Worm (Caenorhabditis elegans) whole organism, young adult: Measurements from ENCODE around the gene cht-6.

Experiments used
- B0019.2 ChIP-seq: fragments of 200-800 bp; sonication (Bioruptor generic); conservative IDR thresholded peaks from 2 replicates; pipeline ENCODE4 v1.3.6; 2022; ENCODE audit warnings: missing genetic modification reagents, missing genetic modification characterization, missing compliant biosample characterization
- B0336.3 ChIP-seq: fragments of 200-800 bp; sonication (Bioruptor generic); IDR thresholded peaks from 2 replicates; pipeline ENCODE4 v1.3.6; 2022; ENCODE audit warnings: missing genetic modification characterization, missing compliant biosample characterization
- C17E4.6 ChIP-seq: fragments of 200-800 bp; sonication (Bioruptor generic); IDR thresholded peaks from 2 replicates; pipeline ENCODE4 v1.3.6; 2022; ENCODE audit warnings: missing genetic modification reagents, missing genetic modification characterization, missing compliant biosample characterization
- F10E7.11 ChIP-seq: sonication (generic microtip); optimal IDR thresholded peaks from 2 replicates; lab custom pipeline; 2017; ENCODE audit warnings: mild to moderate bottlenecking, missing genetic modification characterization, moderate library complexity, missing compliant biosample characterization
- F37B4.10 ChIP-seq: fragments of 200-800 bp; sonication (Bioruptor generic); IDR thresholded peaks from 2 replicates; pipeline ENCODE4 v1.3.6; 2022; ENCODE audit warnings: missing genetic modification characterization, missing compliant biosample characterization
- F52B5.7 ChIP-seq: sonication (generic microtip); optimal IDR thresholded peaks from 2 replicates; lab custom pipeline; 2016; ENCODE audit warnings: mild to moderate bottlenecking, missing genetic modification characterization, missing compliant biosample characterization
- Y56A3A.18 ChIP-seq: fragments of 200-800 bp; sonication (Bioruptor generic); IDR thresholded peaks from 2 replicates; pipeline ENCODE4 v1.3.6; 2022; ENCODE audit warnings: missing genetic modification reagents, missing genetic modification characterization, missing compliant biosample characterization
- Y67H2A.10 ChIP-seq: fragments of 200-800 bp; sonication (Bioruptor generic); conservative IDR thresholded peaks from 2 replicates; pipeline ENCODE4 v1.3.6; 2022; ENCODE audit warnings: missing genetic modification reagents, missing genetic modification characterization, missing compliant biosample characterization
- ZK185.1 ChIP-seq: sonication (generic microtip); optimal IDR thresholded peaks from 2 replicates; lab custom pipeline; 2016; ENCODE audit warnings: mild to moderate bottlenecking, missing genetic modification characterization, missing compliant biosample characterization; ENCODE audit not compliant: poor library complexity, severe bottlenecking
- atf-7 ChIP-seq: sonication (generic microtip); optimal IDR thresholded peaks from 2 replicates; lab custom pipeline; 2017; ENCODE audit warnings: mild to moderate bottlenecking, missing genetic modification characterization, missing compliant biosample characterization
- athp-1 ChIP-seq: sonication (generic microtip); optimal IDR thresholded peaks from 2 replicates; lab custom pipeline; 2017; ENCODE audit warnings: mild to moderate bottlenecking, missing genetic modification characterization, missing compliant biosample characterization
- attf-6 ChIP-seq: fragments of 200-800 bp; sonication (Bioruptor generic); IDR thresholded peaks from 2 replicates; pipeline ENCODE4 v1.3.6; 2022; ENCODE audit warnings: missing genetic modification reagents, missing genetic modification characterization, missing compliant biosample characterization
- ccch-3 ChIP-seq: fragments of 200-800 bp; sonication (Bioruptor generic); optimal IDR thresholded peaks from 2 replicates; lab custom pipeline; 2018; ENCODE audit warnings: mild to moderate bottlenecking, missing genetic modification characterization, missing compliant biosample characterization
- ceh-100 ChIP-seq: fragments of 200-800 bp; sonication (Bioruptor generic); IDR thresholded peaks from 2 replicates; pipeline ENCODE4 v1.3.6; 2022; ENCODE audit warnings: missing genetic modification reagents, missing genetic modification characterization, missing compliant biosample characterization
- ceh-40 ChIP-seq: fragments of 200-800 bp; sonication (Bioruptor generic); IDR thresholded peaks from 2 replicates; pipeline ENCODE4 v1.3.6; 2022; ENCODE audit warnings: missing genetic modification characterization, missing compliant biosample characterization
- dox-1 ChIP-seq: fragments of 200-800 bp; sonication (Bioruptor generic); IDR thresholded peaks from 2 replicates; pipeline ENCODE4 v1.3.6; 2022; ENCODE audit warnings: missing genetic modification reagents, missing genetic modification characterization, missing compliant biosample characterization
- dpl-1 ChIP-seq: fragments of 150-350 bp; optimal IDR thresholded peaks from 2 replicates; lab custom pipeline; 2014; ENCODE audit warnings: missing biosample characterization, missing genetic modification reagents, missing genetic modification characterization
- egl-18 ChIP-seq: fragments of 200-800 bp; sonication (Bioruptor generic); IDR thresholded peaks from 2 replicates; pipeline ENCODE4 v1.3.6; 2022; ENCODE audit warnings: missing genetic modification reagents, missing genetic modification characterization, missing compliant biosample characterization
- egl-44 ChIP-seq: fragments of 200-800 bp; sonication (Bioruptor generic); IDR thresholded peaks from 2 replicates; pipeline ENCODE4 v1.3.6; 2022; ENCODE audit warnings: missing genetic modification reagents, missing genetic modification characterization, missing compliant biosample characterization
- ekl-4 ChIP-seq: fragments of 200-800 bp; sonication (Bioruptor generic); IDR thresholded peaks from 2 replicates; pipeline ENCODE4 v1.3.6; 2022; ENCODE audit warnings: missing genetic modification reagents, missing genetic modification characterization, missing compliant biosample characterization
- ets-4 ChIP-seq: fragments of 200-800 bp; sonication (Bioruptor generic); optimal IDR thresholded peaks from 2 replicates; lab custom pipeline; 2018; ENCODE audit warnings: mild to moderate bottlenecking, missing genetic modification characterization, missing compliant biosample characterization
- fkh-3 ChIP-seq: sonication (generic microtip); optimal IDR thresholded peaks from 2 replicates; lab custom pipeline; 2016; ENCODE audit warnings: mild to moderate bottlenecking, missing genetic modification characterization, missing compliant biosample characterization
- hmg-20 ChIP-seq: fragments of 200-800 bp; sonication (Bioruptor generic); IDR thresholded peaks from 2 replicates; pipeline ENCODE4 v1.3.6; 2022; ENCODE audit warnings: missing genetic modification reagents, missing genetic modification characterization, missing compliant biosample characterization
- lag-1 ChIP-seq: fragments of 200-800 bp; sonication (Bioruptor generic); IDR thresholded peaks from 2 replicates; pipeline ENCODE4 v1.3.6; 2022; ENCODE audit warnings: missing genetic modification reagents, missing genetic modification characterization, missing compliant biosample characterization
- let-526 ChIP-seq: fragments of 200-800 bp; sonication (Bioruptor generic); IDR thresholded peaks from 2 replicates; pipeline ENCODE4 v1.3.6; 2022; ENCODE audit warnings: missing genetic modification reagents, missing genetic modification characterization, missing compliant biosample characterization
- lin-40 ChIP-seq: sonication (generic microtip); optimal IDR thresholded peaks from 2 replicates; lab custom pipeline; 2016; ENCODE audit warnings: missing genetic modification characterization, mild to moderate bottlenecking, missing compliant biosample characterization, missing genotype, missing genetic modification reagents
- lin-54 ChIP-seq: fragments of 200-800 bp; sonication (Bioruptor generic); optimal IDR thresholded peaks from 2 replicates; lab custom pipeline; 2018; ENCODE audit warnings: mild to moderate bottlenecking, missing genetic modification characterization, missing compliant biosample characterization
- lir-1 ChIP-seq: fragments of 200-800 bp; sonication (Bioruptor generic); conservative IDR thresholded peaks from 2 replicates; pipeline ENCODE4 v1.3.6; 2022; ENCODE audit warnings: missing genetic modification reagents, missing genetic modification characterization, missing compliant biosample characterization
- lsy-27 ChIP-seq: sonication (generic microtip); optimal IDR thresholded peaks from 2 replicates; lab custom pipeline; 2017; ENCODE audit warnings: missing genetic modification characterization, mild to moderate bottlenecking, missing compliant biosample characterization, antibody characterized with exemption, missing genotype, borderline replicate concordance; ENCODE audit not compliant: insufficient read depth
- madf-10 ChIP-seq: sonication (generic microtip); optimal IDR thresholded peaks from 2 replicates; lab custom pipeline; 2016; ENCODE audit warnings: mild to moderate bottlenecking, missing genetic modification characterization, missing compliant biosample characterization
- madf-3 ChIP-seq: fragments of 200-800 bp; sonication (Bioruptor generic); IDR thresholded peaks from 2 replicates; pipeline ENCODE4 v1.3.6; 2022; ENCODE audit warnings: missing genetic modification reagents, missing genetic modification characterization, missing compliant biosample characterization
- mes-4 ChIP-seq: sonication (generic microtip); optimal IDR thresholded peaks from 2 replicates; lab custom pipeline; 2016; ENCODE audit warnings: missing genotype, missing genetic modification characterization, missing compliant biosample characterization
- mxl-1 ChIP-seq: sonication (generic microtip); optimal IDR thresholded peaks from 2 replicates; lab custom pipeline; 2016; ENCODE audit warnings: missing genetic modification characterization, missing compliant biosample characterization
- nhr-179 ChIP-seq: sonication (generic microtip); optimal IDR thresholded peaks from 2 replicates; lab custom pipeline; 2016; ENCODE audit warnings: mild to moderate bottlenecking, missing genetic modification characterization, missing compliant biosample characterization
- nhr-27 ChIP-seq: fragments of 200-800 bp; sonication (Bioruptor generic); optimal IDR thresholded peaks from 2 replicates; lab custom pipeline; 2018; ENCODE audit warnings: mild to moderate bottlenecking, missing genetic modification characterization, moderate library complexity, missing compliant biosample characterization
- nhr-80 ChIP-seq: sonication (generic microtip); optimal IDR thresholded peaks from 2 replicates; lab custom pipeline; 2016; ENCODE audit warnings: missing genetic modification characterization, missing compliant biosample characterization
- pbrm-1 ChIP-seq: fragments of 200-800 bp; sonication (Bioruptor generic); IDR thresholded peaks from 2 replicates; pipeline ENCODE4 v1.3.6; 2022; ENCODE audit warnings: missing genetic modification reagents, missing genetic modification characterization, missing compliant biosample characterization
- rcor-1 ChIP-seq: fragments of 200-800 bp; sonication (Bioruptor generic); IDR thresholded peaks from 2 replicates; pipeline ENCODE4 v1.3.6; 2022; ENCODE audit warnings: missing genetic modification reagents, missing genetic modification characterization, missing compliant biosample characterization
- rpc-1 ChIP-seq, 2 experiments: fragments of 150-350 bp in 1 of 2; sonication (generic microtip) in 1 of 2; optimal IDR thresholded peaks; 2 replicates each; lab custom pipeline; 2014 to 2018; ENCODE audit warnings: missing biosample characterization in 1 of 2, missing genetic modification characterization in 1 of 2, missing genetic modification reagents in 1 of 2, missing genotype in 1 of 2
- snpc-1.3 ChIP-seq: sonication (generic microtip); optimal IDR thresholded peaks from 2 replicates; lab custom pipeline; 2017; ENCODE audit warnings: missing genetic modification characterization, mild to moderate bottlenecking, missing compliant biosample characterization, antibody characterized with exemption, moderate library complexity, missing genotype, missing genetic modification reagents; ENCODE audit not compliant: insufficient read depth
- sptf-2 ChIP-seq: fragments of 200-800 bp; sonication (Bioruptor generic); optimal IDR thresholded peaks from 2 replicates; lab custom pipeline; 2018; ENCODE audit warnings: mild to moderate bottlenecking, missing genetic modification characterization, missing compliant biosample characterization
- tbp1 ChIP-seq: fragments of 200-800 bp; sonication (Bioruptor generic); optimal IDR thresholded peaks from 2 replicates; lab custom pipeline; 2018; ENCODE audit warnings: mild to moderate bottlenecking, missing genetic modification characterization, missing compliant biosample characterization
- tbx-9 ChIP-seq: sonication (generic microtip); optimal IDR thresholded peaks from 2 replicates; lab custom pipeline; 2016; ENCODE audit warnings: borderline replicate concordance, missing genetic modification characterization, inconsistent platforms, missing compliant biosample characterization
- tlf-1 ChIP-seq: fragments of 200-800 bp; sonication (Bioruptor generic); optimal IDR thresholded peaks from 2 replicates; lab custom pipeline; 2018; ENCODE audit warnings: mild to moderate bottlenecking, missing genetic modification characterization, missing compliant biosample characterization
- zfh-2 ChIP-seq: fragments of 200-800 bp; sonication (Bioruptor generic); conservative IDR thresholded peaks from 2 replicates; pipeline ENCODE4 v1.3.6; 2022; ENCODE audit warnings: missing genetic modification reagents, missing genetic modification characterization, missing compliant biosample characterization
- ztf-18 ChIP-seq: sonication (generic microtip); optimal IDR thresholded peaks from 2 replicates; lab custom pipeline; 2016; ENCODE audit warnings: missing genotype, mild to moderate bottlenecking, missing genetic modification characterization, missing compliant biosample characterization
- ztf-26 ChIP-seq: sonication (generic microtip); optimal IDR thresholded peaks from 2 replicates; lab custom pipeline; 2017; ENCODE audit warnings: missing genetic modification characterization, missing compliant biosample characterization
- ztf-28 ChIP-seq: fragments of 200-800 bp; sonication (Bioruptor generic); IDR thresholded peaks from 2 replicates; pipeline ENCODE4 v1.3.6; 2022; ENCODE audit warnings: missing genetic modification reagents, missing genetic modification characterization, missing compliant biosample characterization
- ztf-3 ChIP-seq: fragments of 200-800 bp; sonication (Bioruptor generic); optimal IDR thresholded peaks from 2 replicates; lab custom pipeline; 2018; ENCODE audit warnings: mild to moderate bottlenecking, missing genetic modification characterization, missing compliant biosample characterization
- ztf-6 ChIP-seq: fragments of 200-800 bp; sonication (Bioruptor generic); IDR thresholded peaks from 2 replicates; pipeline ENCODE4 v1.3.6; 2022; ENCODE audit warnings: missing genetic modification reagents, missing genetic modification characterization, missing compliant biosample characterization

Gene cht-6

DNA sequence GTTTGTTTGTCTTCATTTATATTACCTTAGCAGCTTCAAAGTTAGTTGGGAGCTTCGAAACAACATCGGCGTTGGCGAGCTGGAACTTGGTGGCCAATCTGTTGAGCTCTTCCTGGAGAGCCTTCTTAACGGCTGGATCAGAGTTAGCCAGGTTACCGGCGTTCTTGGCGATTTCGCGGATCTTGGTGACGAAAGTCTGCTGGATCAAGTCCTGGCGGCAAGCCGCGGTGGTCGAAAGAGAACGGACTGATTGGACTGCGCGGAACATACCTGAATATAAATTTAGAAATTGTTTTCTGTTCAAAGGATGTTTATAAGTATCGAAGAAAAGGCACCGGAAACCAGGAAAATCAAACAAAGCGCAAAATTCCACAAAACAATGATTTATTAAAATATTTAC, 12.1 kb downstream of the cht-6 start, which contains the start of gene atp-4 (continued):
- TF ChIP-seq Y67H2A.10, result no peak
- no peak for TF ChIP-seq athp-1 (tag; lab: Kevin White, UChicago)
- TF ChIP-seq rpc-1 (optimal IDR thresholded peaks at IDR 0.05; lab: Kevin White, UChicago), result no peak
- TF ChIP-seq rpc-1 (tag; optimal IDR thresholded peaks at IDR 0.05; lab: Kevin White, UChicago), result no peak
- no peak for TF ChIP-seq nhr-80 (tag; lab: Kevin White, UChicago)
- TF ChIP-seq C17E4.6 (GFP tag; lab: Robert Waterston, UW), result no peak
- TF ChIP-seq B0336.3 (GFP tag; lab: Robert Waterston, UW), result no peak; the same call in 1 of the 2 replicates
- TF ChIP-seq ztf-6 (GFP tag; lab: Robert Waterston, UW), result no peak
- no peak for TF ChIP-seq ztf-26 (tag; lab: Kevin White, UChicago)
- TF ChIP-seq tlf-1 (GFP tag; lab: Kevin White, UChicago), result no peak
- peak; percentile 63 for TF ChIP-seq zfh-2
- no peak for TF ChIP-seq lin-54 (GFP tag; lab: Kevin White, UChicago)
- peak; percentile 34; the same call in 1 of the 2 replicates for TF ChIP-seq ekl-4 (GFP tag; lab: Robert Waterston, UW)
- no peak for TF ChIP-seq mes-4
- no peak for TF ChIP-seq sptf-2
- no peak for TF ChIP-seq F37B4.10 (GFP tag; lab: Robert Waterston, UW)
- TF ChIP-seq let-526 (GFP tag; lab: Robert Waterston, UW), result no peak
- no peak for TF ChIP-seq fkh-3 (tag; lab: Kevin White, UChicago)
- no peak for TF ChIP-seq nhr-179 (tag; lab: Kevin White, UChicago)
- TF ChIP-seq ccch-3 (GFP tag; lab: Kevin White, UChicago), result no peak
- TF ChIP-seq madf-3, result peak; percentile 74; the same call in 1 of the 2 replicates
- no peak for TF ChIP-seq ztf-3 (GFP tag; lab: Kevin White, UChicago)
- TF ChIP-seq lin-40, result no peak
- TF ChIP-seq ZK185.1, result no peak
- no peak for TF ChIP-seq madf-10 (tag; lab: Kevin White, UChicago)
- TF ChIP-seq mxl-1, result no peak
- TF ChIP-seq dpl-1, result no peak
- no peak for TF ChIP-seq B0019.2
- TF ChIP-seq tbx-9 (tag; lab: Kevin White, UChicago), result no peak
- TF ChIP-seq Y56A3A.18 (GFP tag; lab: Robert Waterston, UW), result no peak
- TF ChIP-seq egl-18, result no peak
- TF ChIP-seq egl-44, result no peak
- no peak for TF ChIP-seq ceh-40 (GFP tag; lab: Robert Waterston, UW)
- TF ChIP-seq tbp1, result no peak
- TF ChIP-seq snpc-1.3 (tag; lab: Kevin White, UChicago), result no peak
- no peak for TF ChIP-seq ets-4
- TF ChIP-seq hmg-20 (GFP tag; lab: Robert Waterston, UW), result no peak
- TF ChIP-seq rcor-1 (GFP tag; lab: Robert Waterston, UW), result no peak
- no peak for TF ChIP-seq ztf-18 (tag; lab: Kevin White, UChicago)
- 0 out of 2 replicates have a peak, but pooled peaks have one; percentile 15 for TF ChIP-seq attf-6 (GFP tag; lab: Robert Waterston, UW)
- TF ChIP-seq lsy-27 (tag; lab: Kevin White, UChicago), result no peak
- TF ChIP-seq F10E7.11 (tag; lab: Kevin White, UChicago), result no peak
- TF ChIP-seq lag-1, result no peak
- TF ChIP-seq atf-7 (tag; lab: Kevin White, UChicago), result no peak
- TF ChIP-seq lir-1 (GFP tag; lab: Robert Waterston, UW), result no peak
- no peak for TF ChIP-seq pbrm-1 (GFP tag; lab: Robert Waterston, UW)
- TF ChIP-seq F52B5.7 (tag; lab: Kevin White, UChicago), result no peak
- no peak for TF ChIP-seq ztf-28
- TF ChIP-seq ceh-100, result no peak
- no peak for TF ChIP-seq dox-1 (GFP tag; lab: Robert Waterston, UW)
- TF ChIP-seq nhr-27 (tag; lab: Kevin White, UChicago), result no peak
